Worm (Caenorhabditis elegans): Measurements from ENCODE around the gene F14H8.4.

The F14H8.4 gene

ce11 chrV:14990843-14991242 is 32.8 kb upstream of the F14H8.4 start, which contains the start of the genes cdt-2 and T01C3.2 (continued):
- no peak for TF ChIP-seq D1046.2 (GFP tag; IDR thresholded peaks at IDR 0.05)
- no peak for TF ChIP-seq nhr-76 (tag; optimal IDR thresholded peaks at IDR 0.05)
- TF ChIP-seq egl-43 (GFP tag; IDR thresholded peaks at IDR 0.05): no peak
- TF ChIP-seq fos-1 (tag; optimal IDR thresholded peaks at IDR 0.05): no peak
- TF ChIP-seq gei-8 (GFP tag; optimal IDR thresholded peaks at IDR 0.05): no peak
- TF ChIP-seq dmd-9 (GFP tag; IDR thresholded peaks at IDR 0.05): no peak
- no peak for TF ChIP-seq nhr-42 (GFP tag; IDR thresholded peaks at IDR 0.05)
- no peak for TF ChIP-seq dmd-6 (GFP tag; IDR thresholded peaks at IDR 0.05)
- TF ChIP-seq snpc-4 (tag; optimal IDR thresholded peaks at IDR 0.05): no peak
- TF ChIP-seq egl-27 (tag; optimal IDR thresholded peaks at IDR 0.05): no peak
- peak in 1 of 2 experiments; percentile 58 for TF ChIP-seq lsy-2 (tag; optimal IDR thresholded peaks at IDR 0.05)
- TF ChIP-seq ceh-20 (GFP tag; IDR thresholded peaks at IDR 0.05): no peak
- TF ChIP-seq nhr-41 (GFP tag; IDR thresholded peaks at IDR 0.05): no peak
- no peak for TF ChIP-seq Y105C5A.15 (GFP tag; IDR thresholded peaks at IDR 0.05)
- TF ChIP-seq nhr-10 (tag; optimal IDR thresholded peaks at IDR 0.05): no peak
- no peak for TF ChIP-seq hmg-1.1 (GFP tag; IDR thresholded peaks at IDR 0.05)

ce11 chrV:14991489-14991888 is 32.2 kb upstream of the F14H8.4 start:
- TF ChIP-seq ama-1 (optimal IDR thresholded peaks at IDR 0.05): no peak
- TF ChIP-seq nhr-11 (tag; optimal IDR thresholded peaks at IDR 0.05): no peak
- TF ChIP-seq unc-130 (GFP tag; optimal IDR thresholded peaks at IDR 0.05): peak; percentile 1
- TF ChIP-seq hif-1 (tag; optimal IDR thresholded peaks at IDR 0.05): no peak
- TF ChIP-seq lin-39 (tag; optimal IDR thresholded peaks at IDR 0.05): no peak
- TF ChIP-seq lin-13 (GFP tag; optimal IDR thresholded peaks at IDR 0.05): no peak
- TF ChIP-seq dmd-6 (GFP tag; IDR thresholded peaks at IDR 0.05): no peak
- peak; percentile 16 for TF ChIP-seq F49E8.2 (tag; optimal IDR thresholded peaks at IDR 0.05; ENCODE audit: borderline replicate concordance)
- no peak for TF ChIP-seq daf-19 (GFP tag; conservative IDR thresholded peaks at IDR 0.05)
- TF ChIP-seq aha-1 (tag): peak; percentile 75
- no peak for TF ChIP-seq madf-5 (GFP tag; IDR thresholded peaks at IDR 0.05)
- TF ChIP-seq ceh-32 (tag; optimal IDR thresholded peaks at IDR 0.05; ENCODE audit: poor library complexity): no peak
- no peak for TF ChIP-seq spr-1 (tag; optimal IDR thresholded peaks at IDR 0.05)
- no peak for TF ChIP-seq pqm-1 (tag; optimal IDR thresholded peaks at IDR 0.05)
- no peak for TF ChIP-seq tra-1 (GFP tag; IDR thresholded peaks at IDR 0.05)
- no peak for TF ChIP-seq lim-7 (GFP tag; IDR thresholded peaks at IDR 0.05)
- TF ChIP-seq skn-1 (tag; optimal IDR thresholded peaks at IDR 0.05): no peak
- TF ChIP-seq zip-11 (GFP tag; IDR thresholded peaks at IDR 0.05): no peak
- no peak for TF ChIP-seq saeg-2 (GFP tag; IDR thresholded peaks at IDR 0.05)
- TF ChIP-seq Y48G9A.11 (GFP tag; IDR thresholded peaks at IDR 0.05): peak; percentile 46; the same call in 1 of the 2 replicates
- no peak for TF ChIP-seq attf-4 (tag; optimal IDR thresholded peaks at IDR 0.05)
- TF ChIP-seq nhr-10 (tag; optimal IDR thresholded peaks at IDR 0.05): no peak

ce11 chrV:14992627-14993117 is 31.0 kb upstream of the F14H8.4 start, which contains the start of gene T01C3.3:
Gene T01C3.3 (minus strand): TSS chrV:14992677.
- peak; percentile 63 for TF ChIP-seq lin-38 (GFP tag; IDR thresholded peaks at IDR 0.05)
- peak; percentile 59 for TF ChIP-seq unc-130 (GFP tag; optimal IDR thresholded peaks at IDR 0.05)
- TF ChIP-seq Y48G9A.11 (GFP tag; IDR thresholded peaks at IDR 0.05): peak; percentile 81
- TF ChIP-seq F44E2.7 (GFP tag; IDR thresholded peaks at IDR 0.05): no peak

- no peak for TF ChIP-seq nhr-77 (tag; optimal IDR thresholded peaks at IDR 0.05)
- TF ChIP-seq mxl-3 (GFP tag; optimal IDR thresholded peaks at IDR 0.05): peak; percentile 52
- TF ChIP-seq nhr-28 (tag; optimal IDR thresholded peaks at IDR 0.05): peak; percentile 59
- no peak for TF ChIP-seq daf-16 (GFP tag; optimal IDR thresholded peaks at IDR 0.05)
- TF ChIP-seq daf-16 (tag; optimal IDR thresholded peaks at IDR 0.05): peak; percentile 88
- TF ChIP-seq F10B5.3 (tag; optimal IDR thresholded peaks at IDR 0.05): no peak
- no peak for TF ChIP-seq R02D3.7 (tag; optimal IDR thresholded peaks at IDR 0.05)
- no peak for TF ChIP-seq hif-1 (tag; optimal IDR thresholded peaks at IDR 0.05)
- TF ChIP-seq hlh-11 (tag; optimal IDR thresholded peaks at IDR 0.05): peak; percentile 34
- no peak for TF ChIP-seq nhr-76 (tag; optimal IDR thresholded peaks at IDR 0.05)
- no peak for TF ChIP-seq pha-4 (GFP tag; IDR thresholded peaks at IDR 0.05)
- no peak for TF ChIP-seq pha-4 (tag; optimal IDR thresholded peaks at IDR 0.05)
- TF ChIP-seq dmd-6 (GFP tag; IDR thresholded peaks at IDR 0.05): peak; percentile 65
- TF ChIP-seq rbr-2 (tag; optimal IDR thresholded peaks at IDR 0.05): no peak
- TF ChIP-seq nhr-111 (GFP tag; optimal IDR thresholded peaks at IDR 0.05): no peak
Measured at ce11 chrV:14993620-14994019, 30.0 kb upstream of the F14H8.4 start, which contains the start of gene fil-1. Gene fil-1 (plus strand): TSS chrV:14993838.

Measured in whole organism, L4 larva.